Worm (Caenorhabditis elegans): ENCODE results near the gene rsa-2.

rsa-2 gene

ce11 chrIII:11050658-11051118, 12.6 kb upstream of the rsa-2 start (continued):
- TF ChIP-seq Y53G8AR.9 (GFP tag; conservative IDR thresholded peaks at IDR 0.05) (no peak), nhr-179 (tag; optimal IDR thresholded peaks at IDR 0.05) (no peak), B0336.3 (GFP tag; IDR thresholded peaks at IDR 0.05) (no peak), hmg-1.2 (GFP tag; IDR thresholded peaks at IDR 0.05) (peak; percentile 77; the same call in 1 of the 2 replicates), let-607 (tag; optimal IDR thresholded peaks at IDR 0.05) (no peak), sea-2 (GFP tag; IDR thresholded peaks at IDR 0.05) (no peak), F22D6.2 (tag; optimal IDR thresholded peaks at IDR 0.05) (no peak), sdz-38 (tag; optimal IDR thresholded peaks at IDR 0.05) (no peak), Y95B8A.8 (GFP tag; IDR thresholded peaks at IDR 0.05) (no peak), ceh-91 (GFP tag; IDR thresholded peaks at IDR 0.05) (no peak), chd-7 (tag; optimal IDR thresholded peaks at IDR 0.05) (no peak), T26A5.8 (tag; optimal IDR thresholded peaks at IDR 0.05) (no peak), F33H1.4 (GFP tag; IDR thresholded peaks at IDR 0.05) (no peak), madf-3 (GFP tag; IDR thresholded peaks at IDR 0.05) (no peak), dpff-1 (tag; optimal IDR thresholded peaks at IDR 0.05) (no peak), nfya-2 (GFP tag; IDR thresholded peaks at IDR 0.05) (no peak), dox-1 (GFP tag; IDR thresholded peaks at IDR 0.05) (peak; percentile 21; the same call in 1 of the 2 replicates)

DNA sequence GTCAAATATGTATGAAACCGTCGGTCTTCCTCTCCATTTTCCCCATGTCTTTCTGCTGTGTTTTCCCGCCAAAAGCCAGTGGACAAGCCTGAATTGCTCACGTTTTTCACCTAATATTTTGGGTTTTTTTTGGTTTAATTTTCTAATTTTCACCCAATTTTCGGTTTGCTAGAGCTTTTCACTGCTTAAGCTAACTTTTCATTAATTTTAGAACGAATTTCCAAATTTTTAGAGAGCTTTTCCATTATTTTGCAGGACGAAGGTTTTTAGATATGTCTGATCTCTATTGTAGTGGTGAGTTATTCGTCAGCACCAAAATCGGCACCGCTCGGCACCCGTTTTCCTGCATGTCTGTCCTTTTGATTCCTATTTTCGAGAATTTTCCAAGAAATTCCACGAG, 9.7 kb upstream of the rsa-2 start:
- TF ChIP-seq ceh-100 (GFP tag; IDR thresholded peaks at IDR 0.05) (no peak), sptf-2 (GFP tag; optimal IDR thresholded peaks at IDR 0.05) (no peak), bed-1 (GFP tag; IDR thresholded peaks at IDR 0.05) (no peak), nhr-120 (GFP tag; IDR thresholded peaks at IDR 0.05) (no peak), ceh-91 (GFP tag; IDR thresholded peaks at IDR 0.05) (no peak), lin-35 (GFP tag; optimal IDR thresholded peaks at IDR 0.05) (no peak), let-607 (tag; optimal IDR thresholded peaks at IDR 0.05) (no peak), pbrm-1 (GFP tag; IDR thresholded peaks at IDR 0.05) (no peak), F23B12.7 (tag; optimal IDR thresholded peaks at IDR 0.05; ENCODE audit: insufficient read depth) (no peak), hlh-12 (tag; optimal IDR thresholded peaks at IDR 0.05) (no peak)

DNA sequence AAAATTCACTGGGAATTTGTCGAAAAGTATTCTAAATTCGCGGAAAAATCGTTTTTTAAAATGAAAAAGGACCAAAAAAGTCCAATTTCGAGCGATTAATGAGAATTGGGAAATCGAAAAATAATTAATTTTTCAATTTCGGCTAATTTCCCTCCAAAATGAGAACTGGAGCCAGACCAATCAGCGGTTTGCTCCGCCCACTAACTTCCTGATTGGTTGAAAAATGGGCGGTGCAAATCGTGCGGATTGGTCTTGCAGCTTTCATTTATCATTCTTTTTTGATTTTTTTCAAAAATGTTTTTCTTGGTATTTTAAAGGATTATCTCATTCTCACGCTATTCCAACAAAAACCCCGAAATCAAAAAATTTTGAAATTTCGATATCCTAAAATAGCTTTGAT, 9.2 kb upstream of the rsa-2 start:
- TF ChIP-seq K12H6.12 (tag; optimal IDR thresholded peaks at IDR 0.05) = no peak

ce11 chrIII:11054532-11055265, 8.6 kb upstream of the rsa-2 start:
- TF ChIP-seq snpc-4 (GFP tag; optimal IDR thresholded peaks at IDR 0.05) (no peak), snpc-4 (tag; optimal IDR thresholded peaks at IDR 0.05) (peak in 2 of 4 experiments; percentile 6 to 48), zfh-2 (GFP tag; conservative IDR thresholded peaks at IDR 0.05) (peak; percentile 96), attf-5 (GFP tag; optimal IDR thresholded peaks at IDR 0.05) (peak; percentile 80), ceh-27 (GFP tag; optimal IDR thresholded peaks at IDR 0.05) (peak; percentile 55), repo-1 (tag; optimal IDR thresholded peaks at IDR 0.05) (peak; percentile 13), mcd-1 (GFP tag; IDR thresholded peaks at IDR 0.05) (peak; percentile 65), lin-54 (GFP tag; optimal IDR thresholded peaks at IDR 0.05) (peak; percentile 3), lin-35 (GFP tag; optimal IDR thresholded peaks at IDR 0.05) (peak in 1 of 3 experiments; percentile 44), B0261.1 (tag; optimal IDR thresholded peaks at IDR 0.05) (no peak), K11D2.4 (GFP tag; IDR thresholded peaks at IDR 0.05) (0 out of 2 replicates have a peak, but pooled peaks have one; percentile 35), efl-1 (GFP tag; optimal IDR thresholded peaks at IDR 0.05) (no peak), ztf-18 (tag; optimal IDR thresholded peaks at IDR 0.05) (peak; percentile 36), nfyb-1 (GFP tag; IDR thresholded peaks at IDR 0.05) (peak; percentile 58), F57A8.1 (GFP tag; optimal IDR thresholded peaks at IDR 0.05) (no peak), nhr-27 (tag; optimal IDR thresholded peaks at IDR 0.05) (no peak), madf-10 (tag; optimal IDR thresholded peaks at IDR 0.05) (peak; percentile 40), nhr-179 (tag; optimal IDR thresholded peaks at IDR 0.05) (no peak), lin-40 (tag; optimal IDR thresholded peaks at IDR 0.05) (peak; percentile 68), egrh-3 (GFP tag; IDR thresholded peaks at IDR 0.05) (peak; percentile 55; the same call in 1 of the 2 replicates)
